Worm (Caenorhabditis elegans): ENCODE results near the gene ostb-1.

- no peak for TF ChIP-seq R02D3.7 (tag; optimal IDR thresholded peaks at IDR 0.05)
- no peak for TF ChIP-seq ama-1 (optimal IDR thresholded peaks at IDR 0.05)
- TF ChIP-seq nfya-1 (tag; optimal IDR thresholded peaks at IDR 0.05; ENCODE audit: insufficient read depth), result no peak
- TF ChIP-seq snpc-4 (tag; optimal IDR thresholded peaks at IDR 0.05), result no peak
- no peak for TF ChIP-seq mdl-1 (tag; optimal IDR thresholded peaks at IDR 0.05)
- no peak for TF ChIP-seq nhr-11 (tag; optimal IDR thresholded peaks at IDR 0.05)
- TF ChIP-seq tbx-2 (tag; optimal IDR thresholded peaks at IDR 0.05), result no peak
- TF ChIP-seq ztf-11 (tag; optimal IDR thresholded peaks at IDR 0.05), result no peak
- TF ChIP-seq unc-62 (GFP tag; optimal IDR thresholded peaks at IDR 0.05), result no peak
- no peak for TF ChIP-seq ztf-4 (tag; optimal IDR thresholded peaks at IDR 0.05)
- TF ChIP-seq ceh-28 (tag; optimal IDR thresholded peaks at IDR 0.05), result no peak
Observed at ce11 chrII:7832054-7832453, 32.3 kb upstream of the ostb-1 start, which contains the start of gene T09A5.14.

Data from whole organism, L3 larva.